Fruit fly (Drosophila melanogaster): ENCODE measurements around the gene Ndc80.

Ndc80 gene

DNA sequence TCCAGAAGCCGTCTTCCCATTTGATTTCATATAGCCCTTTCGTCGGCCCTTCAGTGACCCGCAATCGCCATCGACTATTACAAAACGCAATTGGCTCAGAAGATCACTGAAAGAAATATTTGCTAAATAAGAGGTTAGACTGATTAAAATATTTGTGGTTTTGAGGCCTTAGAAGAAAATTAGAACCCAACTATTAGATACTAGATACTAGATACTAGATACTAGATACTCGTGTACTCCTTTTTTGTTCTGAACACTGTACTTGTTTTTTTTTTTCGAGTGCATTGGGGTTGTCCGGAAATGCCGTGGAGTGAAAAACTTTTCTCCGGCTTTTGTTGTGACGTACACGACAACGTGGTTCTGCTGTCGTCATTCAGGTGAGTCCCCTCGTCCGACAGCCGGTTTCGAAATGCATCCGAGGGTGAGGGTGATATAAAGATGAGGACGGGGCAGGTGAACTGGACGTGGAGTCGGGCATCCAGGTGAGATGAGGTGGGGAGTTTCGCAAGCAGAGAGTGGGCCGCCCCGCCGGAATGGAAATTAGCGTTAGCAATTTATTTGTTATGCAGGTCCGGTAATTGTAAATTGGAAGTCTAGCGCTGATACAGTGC lies 18.5 kb upstream of the Ndc80 start (continued):
- TF ChIP-seq Lim3 (GFP tag; IDR thresholded peaks at IDR 0.05) (no peak), CG15073 (GFP tag; optimal IDR thresholded peaks at IDR 0.05) (no peak), CG30431 (GFP tag; optimal IDR thresholded peaks at IDR 0.05) (no peak), CG4730 (GFP tag; IDR thresholded peaks at IDR 0.05) (0 out of 2 replicates have a peak, but pooled peaks have one; percentile 10), disco-r (GFP tag; optimal IDR thresholded peaks at IDR 0.05) (no peak), CTCF (GFP tag; optimal IDR thresholded peaks at IDR 0.05) (no peak), psq (GFP tag; optimal IDR thresholded peaks at IDR 0.05) (no peak), prd (optimal IDR thresholded peaks at IDR 0.05) (no peak), prd (GFP tag; IDR thresholded peaks at IDR 0.05) (peak; percentile 46; the same call in 1 of the 3 replicates), CG31224 (GFP tag; IDR thresholded peaks at IDR 0.05) (no peak), ttk (GFP tag; IDR thresholded peaks at IDR 0.05) (no peak), sisA (GFP tag; IDR thresholded peaks at IDR 0.05) (no peak; the same call in 1 of the 2 replicates), CG13894 (tag; optimal IDR thresholded peaks at IDR 0.05) (no peak), CG14667 (GFP tag; IDR thresholded peaks at IDR 0.05) (0 out of 2 replicates have a peak, but pooled peaks have one; percentile 7), CG11723 (GFP tag; optimal IDR thresholded peaks at IDR 0.05) (no peak), tll (GFP tag; optimal IDR thresholded peaks at IDR 0.05) (no peak), CG3281 (GFP tag; optimal IDR thresholded peaks at IDR 0.05) (no peak), CG15011 (GFP tag; optimal IDR thresholded peaks at IDR 0.05) (no peak), CG7357 (GFP tag; IDR thresholded peaks at IDR 0.05) (no peak), CG4282 (GFP tag; optimal IDR thresholded peaks at IDR 0.05) (no peak), CG18599 (GFP tag; optimal IDR thresholded peaks at IDR 0.05) (no peak), sqz (GFP tag; optimal IDR thresholded peaks at IDR 0.05) (no peak), lmd (GFP tag; IDR thresholded peaks at IDR 0.05) (peak; percentile 27; the same call in 1 of the 2 replicates), HLH4C (GFP tag; IDR thresholded peaks at IDR 0.05; ENCODE audit: partially characterized antibody) (no peak), HmgZ (tag; optimal IDR thresholded peaks at IDR 0.05) (no peak), CG11695 (GFP tag; IDR thresholded peaks at IDR 0.05) (no peak), cwo (GFP tag; optimal IDR thresholded peaks at IDR 0.05) (no peak), CG13424 (tag; optimal IDR thresholded peaks at IDR 0.05) (no peak), croc (GFP tag; conservative IDR thresholded peaks at IDR 0.05) (no peak), CG10274 (GFP tag; optimal IDR thresholded peaks at IDR 0.05) (no peak), CG12155 (GFP tag; optimal IDR thresholded peaks at IDR 0.05) (no peak), CG15601 (tag; optimal IDR thresholded peaks at IDR 0.05) (peak; percentile 31), az2 (GFP tag; optimal IDR thresholded peaks at IDR 0.05) (peak; percentile 11), CG11560 (tag; IDR thresholded peaks at IDR 0.05) (no peak), CG15269 (tag; optimal IDR thresholded peaks at IDR 0.05) (no peak), CG7928 (GFP tag; optimal IDR thresholded peaks at IDR 0.05) (no peak)

DNA sequence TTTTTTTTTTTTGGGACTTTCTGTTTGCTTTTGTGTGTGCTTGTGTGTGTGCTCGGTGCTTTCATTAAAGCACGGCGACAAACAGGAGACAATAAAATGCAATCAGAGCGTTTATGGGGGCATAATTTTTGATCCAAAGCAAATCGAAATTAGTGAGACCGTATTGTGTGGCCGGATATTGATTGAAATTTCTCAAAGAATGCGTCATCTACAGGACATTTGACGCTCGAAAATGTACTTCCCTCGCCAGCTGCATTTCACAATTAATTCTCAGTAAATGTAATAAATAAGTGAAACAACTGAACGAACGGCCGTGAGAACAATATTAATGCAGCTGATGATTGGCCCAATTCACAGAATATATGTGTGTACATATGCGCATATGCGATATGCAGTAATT lies 17.6 kb upstream of the Ndc80 start:
- no peak for TF ChIP-seq CG4328 (GFP tag; optimal IDR thresholded peaks at IDR 0.05)
- TF ChIP-seq CG4730 (GFP tag; IDR thresholded peaks at IDR 0.05): no peak
- TF ChIP-seq fu2 (GFP tag; optimal IDR thresholded peaks at IDR 0.05): no peak
- no peak for TF ChIP-seq CG43689 (GFP tag; IDR thresholded peaks at IDR 0.05)
- TF ChIP-seq vfl (GFP tag; optimal IDR thresholded peaks at IDR 0.05): no peak

DNA sequence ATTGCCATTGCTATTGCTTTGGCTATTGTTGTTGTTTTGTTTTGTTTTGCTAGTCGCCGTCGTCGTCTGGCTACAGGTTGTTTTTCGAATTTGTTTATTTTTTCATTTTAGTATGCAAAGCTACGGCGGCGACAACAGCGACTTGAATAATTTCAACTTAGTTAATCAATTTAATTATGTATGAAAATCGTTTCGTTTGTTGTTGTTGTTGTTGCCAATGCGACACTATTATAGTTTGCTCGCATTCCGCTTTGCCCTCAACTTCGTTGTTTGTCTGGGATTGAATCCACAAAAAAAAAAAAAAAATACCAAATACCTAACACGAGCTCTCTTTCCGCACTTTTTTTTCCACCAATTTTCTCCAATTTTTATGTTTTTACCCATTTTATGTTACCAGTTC lies 16.0 kb upstream of the Ndc80 start:
- TF ChIP-seq chinmo (GFP tag; IDR thresholded peaks at IDR 0.05; ENCODE audit: partially characterized antibody) (peak; percentile 85; the same call in 3 of the 4 replicates), vvl (GFP tag; IDR thresholded peaks at IDR 0.05) (peak; percentile 66), CG2199 (GFP tag; IDR thresholded peaks at IDR 0.05) (peak; percentile 67; the same call in 1 of the 3 replicates), salm (tag; optimal IDR thresholded peaks at IDR 0.05) (no peak), CG4707 (GFP tag; optimal IDR thresholded peaks at IDR 0.05) (no peak), Bdp1 (GFP tag; optimal IDR thresholded peaks at IDR 0.05) (no peak), abd-A (tag; optimal IDR thresholded peaks at IDR 0.05) (peak; percentile 55), sqz (GFP tag; optimal IDR thresholded peaks at IDR 0.05) (peak; percentile 66), CG4360 (GFP tag; IDR thresholded peaks at IDR 0.05) (peak; percentile 53), sd (tag; optimal IDR thresholded peaks at IDR 0.05) (peak; percentile 66), Awh (GFP tag; IDR thresholded peaks at IDR 0.05) (peak; percentile 64), Dad (GFP tag; optimal IDR thresholded peaks at IDR 0.05) (no peak)
